Fruit fly (Drosophila melanogaster): ENCODE results near the gene CG33191.

DNA sequence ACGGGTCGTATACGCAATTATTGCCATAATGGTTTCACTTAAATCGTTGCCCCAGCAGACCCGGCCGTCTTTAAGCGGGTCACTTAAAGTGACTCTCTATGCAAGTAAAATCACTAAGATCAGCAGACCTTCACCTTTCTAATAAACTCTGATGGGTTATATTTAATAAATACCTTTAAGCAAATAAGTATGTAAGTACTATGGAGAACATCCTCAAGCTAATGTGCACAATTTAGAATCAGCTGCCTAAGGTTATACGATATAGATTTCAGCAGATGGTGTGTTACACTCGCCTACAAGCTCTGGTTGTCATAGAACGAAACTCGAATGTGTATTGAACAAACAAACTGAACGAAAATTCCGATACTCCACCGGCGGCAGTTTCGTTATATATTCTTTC is 10.6 kb downstream of the CG33191 start, which contains the start of gene CG8236:
- TF ChIP-seq Dfd (GFP tag; optimal IDR thresholded peaks at IDR 0.05) (no peak), psq (GFP tag; optimal IDR thresholded peaks at IDR 0.05) (no peak), lola (GFP tag; optimal IDR thresholded peaks at IDR 0.05) (no peak), pan (optimal IDR thresholded peaks at IDR 0.05) (no peak), foxo (GFP tag; optimal IDR thresholded peaks at IDR 0.05) (no peak), Hr78 (GFP tag; optimal IDR thresholded peaks at IDR 0.05) (no peak), CG9705 (GFP tag; optimal IDR thresholded peaks at IDR 0.05) (no peak), h (GFP tag; optimal IDR thresholded peaks at IDR 0.05) (no peak)

Measured in whole organism, wandering third instar larva.